Fruit fly (Drosophila melanogaster) whole organism, prepupa: ENCODE measurements around the gene rpr.

Source experiments
- Blimp-1 ChIP-seq: fragments of 200-800 bp; sonication (Bioruptor generic); optimal IDR thresholded peaks from 3 replicates; lab custom pipeline; 2017; ENCODE audit warnings: missing biosample characterization, missing genetic modification characterization, mild to moderate bottlenecking, moderate library complexity, missing genetic modification reagents
- CG10631 ChIP-seq: fragments of 200-800 bp; sonication (Bioruptor generic); optimal IDR thresholded peaks from 2 replicates; lab custom pipeline; 2016; ENCODE audit warnings: missing biosample characterization, missing genetic modification characterization
- CG10669 ChIP-seq: fragments of 200-800 bp; sonication (Bioruptor generic); optimal IDR thresholded peaks from 3 replicates; lab custom pipeline; 2018; ENCODE audit warnings: missing biosample characterization, mild to moderate bottlenecking, missing genetic modification characterization, moderate library complexity
- CG11294 ChIP-seq: fragments of 200-800 bp; sonication (Bioruptor generic); IDR thresholded peaks from 2 replicates; pipeline ENCODE4 v1.3.6; 2022; ENCODE audit warnings: missing biosample characterization, missing genetic modification characterization
- CG1621 ChIP-seq: fragments of 200-800 bp; sonication (Bioruptor generic); optimal IDR thresholded peaks from 3 replicates; lab custom pipeline; 2018; ENCODE audit warnings: missing biosample characterization, mild to moderate bottlenecking, missing genetic modification characterization
- CG3032 ChIP-seq: fragments of 200-800 bp; optimal IDR thresholded peaks from 2 replicates; lab custom pipeline; 2019; ENCODE audit warnings: missing biosample characterization, mild to moderate bottlenecking, missing genetic modification characterization, moderate library complexity
- CG31627 ChIP-seq: fragments of 200-800 bp; sonication (Bioruptor generic); optimal IDR thresholded peaks from 3 replicates; lab custom pipeline; 2016; ENCODE audit warnings: missing biosample characterization, missing genetic modification characterization
- CG3919 ChIP-seq: fragments of 200-800 bp; sonication (Bioruptor generic); optimal IDR thresholded peaks from 3 replicates; lab custom pipeline; 2016; ENCODE audit warnings: missing biosample characterization, missing genetic modification characterization
- CG6163 ChIP-seq: fragments of 200-800 bp; sonication (Bioruptor generic); IDR thresholded peaks from 3 replicates; pipeline ENCODE4 v1.3.6; 2022; ENCODE audit warnings: missing biosample characterization, missing genetic modification characterization
- CG6808 ChIP-seq: fragments of 200-800 bp; sonication (Bioruptor generic); optimal IDR thresholded peaks from 3 replicates; lab custom pipeline; 2017; ENCODE audit warnings: missing biosample characterization, missing genetic modification characterization, mild to moderate bottlenecking, moderate library complexity, missing genetic modification reagents
- CG7368 ChIP-seq: fragments of 200-800 bp; sonication (Bioruptor generic); optimal IDR thresholded peaks from 3 replicates; lab custom pipeline; 2016; ENCODE audit warnings: missing biosample characterization, missing genetic modification characterization
- CG8319 ChIP-seq: fragments of 200-800 bp; sonication (Bioruptor generic); optimal IDR thresholded peaks from 3 replicates; lab custom pipeline; 2016; ENCODE audit warnings: missing biosample characterization, missing genetic modification characterization
- CG8632 ChIP-seq: fragments of 200-800 bp; sonication (Bioruptor generic); optimal IDR thresholded peaks from 3 replicates; lab custom pipeline; 2016; ENCODE audit warnings: missing biosample characterization, missing genetic modification characterization
- Eip78C ChIP-seq: fragments of 200-800 bp; sonication (Bioruptor generic); peaks from one replicate; lab custom pipeline; 2016; ENCODE audit warnings: missing biosample characterization, missing genetic modification characterization
- Eip93F ChIP-seq: fragments of 200-800 bp; sonication (Bioruptor generic); optimal IDR thresholded peaks from 2 replicates; lab custom pipeline; 2016; ENCODE audit warnings: missing biosample characterization, mild to moderate bottlenecking, missing genetic modification characterization
- Ets21C ChIP-seq: fragments of 200-800 bp; sonication (Bioruptor generic); optimal IDR thresholded peaks from 3 replicates; lab custom pipeline; 2016; ENCODE audit warnings: missing biosample characterization, missing genetic modification characterization
- Ets96B ChIP-seq: fragments of 200-800 bp; optimal IDR thresholded peaks from 2 replicates; lab custom pipeline; 2019; ENCODE audit warnings: missing biosample characterization, mild to moderate bottlenecking, missing genetic modification characterization, moderate library complexity
- Gug ChIP-seq: fragments of 200-800 bp; sonication (Bioruptor generic); IDR thresholded peaks from 2 replicates; pipeline ENCODE4 v1.3.6; 2022; ENCODE audit warnings: missing biosample characterization, missing genetic modification characterization
- Hr38 ChIP-seq: sonication (Bioruptor generic); optimal IDR thresholded peaks from 2 replicates; lab custom pipeline; 2016; ENCODE audit warnings: missing biosample characterization, missing genetic modification characterization
- Hr39 ChIP-seq: fragments of 200-800 bp; sonication (Bioruptor generic); optimal IDR thresholded peaks from 2 replicates; lab custom pipeline; 2016; ENCODE audit warnings: missing biosample characterization, missing genetic modification characterization
- Lpt ChIP-seq: fragments of 200-800 bp; sonication (Bioruptor generic); optimal IDR thresholded peaks from 3 replicates; lab custom pipeline; 2016; ENCODE audit warnings: missing biosample characterization, missing genetic modification characterization
- OdsH ChIP-seq: fragments of 200-800 bp; sonication (Bioruptor generic); optimal IDR thresholded peaks from 3 replicates; lab custom pipeline; 2016; ENCODE audit warnings: missing biosample characterization, missing genetic modification characterization
- Smox ChIP-seq: fragments of 200-800 bp; sonication (Bioruptor generic); optimal IDR thresholded peaks from 3 replicates; lab custom pipeline; 2016; ENCODE audit warnings: missing biosample characterization, missing genetic modification characterization
- Sox102F ChIP-seq: fragments of 200-800 bp; sonication (Bioruptor generic); optimal IDR thresholded peaks from 2 replicates; lab custom pipeline; 2016; ENCODE audit warnings: missing biosample characterization, mild to moderate bottlenecking, missing genetic modification characterization
- achi ChIP-seq: fragments of 200-800 bp; sonication (Bioruptor generic); optimal IDR thresholded peaks from 3 replicates; lab custom pipeline; 2016; ENCODE audit warnings: missing biosample characterization, missing genetic modification characterization
- acj6 ChIP-seq: fragments of 200-800 bp; sonication (Bioruptor generic); optimal IDR thresholded peaks from 3 replicates; lab custom pipeline; 2016; ENCODE audit warnings: missing biosample characterization, missing genetic modification characterization
- dac ChIP-seq: fragments of 200-800 bp; sonication (Bioruptor generic); optimal IDR thresholded peaks from 2 replicates; lab custom pipeline; 2017; ENCODE audit warnings: missing biosample characterization, mild to moderate bottlenecking, missing genetic modification characterization
- dsx ChIP-seq: fragments of 200-800 bp; optimal IDR thresholded peaks from 3 replicates; lab custom pipeline; 2019; ENCODE audit warnings: missing biosample characterization, mild to moderate bottlenecking, missing genetic modification characterization, moderate library complexity; ENCODE audit not compliant: poor library complexity, severe bottlenecking
- esn ChIP-seq: fragments of 200-800 bp; sonication (Bioruptor generic); optimal IDR thresholded peaks from 2 replicates; lab custom pipeline; 2016; ENCODE audit warnings: missing biosample characterization, mild to moderate bottlenecking, missing genetic modification characterization, moderate library complexity
- fd85E ChIP-seq: fragments of 200-800 bp; sonication (Bioruptor generic); optimal IDR thresholded peaks from 3 replicates; lab custom pipeline; 2016; ENCODE audit warnings: missing biosample characterization, missing genetic modification characterization
- fkh ChIP-seq: fragments of 200-800 bp; sonication (Bioruptor generic); optimal IDR thresholded peaks from 3 replicates; lab custom pipeline; 2017; ENCODE audit warnings: missing biosample characterization, mild to moderate bottlenecking, missing genetic modification characterization, moderate library complexity
- lz ChIP-seq: fragments of 200-800 bp; sonication (Bioruptor generic); optimal IDR thresholded peaks from 3 replicates; lab custom pipeline; 2016; ENCODE audit warnings: missing biosample characterization, missing genetic modification characterization
- net ChIP-seq: fragments of 200-800 bp; sonication (Bioruptor generic); optimal IDR thresholded peaks from 3 replicates; lab custom pipeline; 2016; ENCODE audit warnings: missing biosample characterization, missing genetic modification characterization
- ss ChIP-seq, 2 experiments: fragments of 200-800 bp; sonication (Bioruptor generic); optimal IDR thresholded peaks; 2 replicates in 1 of 2; 3 replicates in 1 of 2; lab custom pipeline; 2017 to 2018; ENCODE audit warnings: mild to moderate bottlenecking in 2 of 2, missing biosample characterization in 2 of 2, missing genetic modification characterization in 2 of 2, moderate library complexity in 1 of 2
- svp ChIP-seq: fragments of 200-800 bp; sonication (Bioruptor generic); peaks from one replicate; lab custom pipeline; 2016; ENCODE audit warnings: missing biosample characterization, missing genetic modification characterization
- topi ChIP-seq: fragments of 200-800 bp; sonication (Bioruptor generic); optimal IDR thresholded peaks from 3 replicates; lab custom pipeline; 2016; ENCODE audit warnings: missing biosample characterization, missing genetic modification characterization
- vri ChIP-seq: fragments of 200-800 bp; sonication (Bioruptor generic); optimal IDR thresholded peaks from 3 replicates; lab custom pipeline; 2016; ENCODE audit warnings: missing biosample characterization, mild to moderate bottlenecking, missing genetic modification characterization

The rpr gene

dm6 chr3L:18402628-18403587 is 4.7 kb upstream of the rpr start (continued):
- peak; percentile 46 for TF ChIP-seq CG8632 (GFP tag; lab: Kevin White, UChicago)
- TF ChIP-seq Smox (GFP tag; lab: Kevin White, UChicago): peak; percentile 6
- TF ChIP-seq CG10631 (GFP tag; lab: Kevin White, UChicago): peak; percentile 48
- peak; percentile 72 for TF ChIP-seq dsx (GFP tag; lab: Kevin White, UChicago)
- TF ChIP-seq svp: peak; percentile 41
- TF ChIP-seq Hr38 (GFP tag; lab: Kevin White, UChicago): no peak
- no peak for TF ChIP-seq Lpt (GFP tag; lab: Kevin White, UChicago)
- TF ChIP-seq Eip78C (GFP tag; lab: Kevin White, UChicago): peak; percentile 85
- peak; percentile 95 for TF ChIP-seq fkh (GFP tag; lab: Kevin White, UChicago)
- TF ChIP-seq net (GFP tag; lab: Kevin White, UChicago): peak; percentile 21
- TF ChIP-seq Eip93F: no peak
- TF ChIP-seq CG1621 (tag; lab: Kevin White, UChicago): no peak
- TF ChIP-seq Blimp-1 (GFP tag; lab: Kevin White, UChicago): peak; percentile 17
- no peak for TF ChIP-seq Ets21C (GFP tag; lab: Kevin White, UChicago)
- TF ChIP-seq CG11294: no peak
- TF ChIP-seq CG31627 (GFP tag; lab: Kevin White, UChicago): peak; percentile 32
- no peak for TF ChIP-seq CG7368 (GFP tag; lab: Kevin White, UChicago)
- TF ChIP-seq CG10669 (GFP tag; lab: Kevin White, UChicago): peak; percentile 44
- TF ChIP-seq topi (GFP tag; lab: Kevin White, UChicago): no peak
- TF ChIP-seq CG6808 (GFP tag; lab: Kevin White, UChicago): peak; percentile 57
- TF ChIP-seq ss (GFP tag; optimal IDR thresholded peaks at IDR 0.05; lab: Kevin White, UChicago): peak; percentile 33 to 59
- no peak for TF ChIP-seq CG8319 (GFP tag; lab: Kevin White, UChicago)
- peak; percentile 2 for TF ChIP-seq dac
- TF ChIP-seq Ets96B (tag; lab: Kevin White, UChicago): peak; percentile 67
- peak; percentile 9 for TF ChIP-seq lz (GFP tag; lab: Kevin White, UChicago)

- TF ChIP-seq Eip78C (GFP tag; lab: Kevin White, UChicago): peak; percentile 60
- TF ChIP-seq esn: no peak
Observed at dm6 chr3L:18401884-18402627, 3.8 kb upstream of the rpr start.

- TF ChIP-seq CG6163 (GFP tag; lab: Robert Waterston, UW) (no peak), CG10669 (GFP tag; lab: Kevin White, UChicago) (no peak), Eip93F (no peak), CG7368 (GFP tag; lab: Kevin White, UChicago) (no peak), achi (GFP tag; lab: Kevin White, UChicago) (no peak), fkh (GFP tag; lab: Kevin White, UChicago) (peak; percentile 1)
Observed at dm6 chr3L:18400010-18400470, 1.8 kb upstream of the rpr start.

dm6 chr3L:18385536-18385935 is 12.7 kb downstream of the rpr start:
- TF ChIP-seq fd85E (GFP tag; lab: Kevin White, UChicago) (no peak), svp (no peak), Lpt (GFP tag; lab: Kevin White, UChicago) (no peak), CG6808 (GFP tag; lab: Kevin White, UChicago) (no peak), fkh (GFP tag; lab: Kevin White, UChicago) (no peak), Ets21C (GFP tag; lab: Kevin White, UChicago) (no peak), acj6 (GFP tag; lab: Kevin White, UChicago) (no peak), Hr39 (no peak), Ets96B (tag; lab: Kevin White, UChicago) (no peak), Gug (GFP tag; lab: Robert Waterston, UW) (no peak), CG3032 (no peak), esn (no peak), CG3919 (no peak), vri (GFP tag; lab: Kevin White, UChicago) (no peak), Sox102F (GFP tag; lab: Kevin White, UChicago) (no peak), CG1621 (tag; lab: Kevin White, UChicago) (no peak), OdsH (GFP tag; lab: Kevin White, UChicago) (no peak)
